Worm (Caenorhabditis elegans): ENCODE data around the gene lips-6.

lips-6 gene

DNA sequence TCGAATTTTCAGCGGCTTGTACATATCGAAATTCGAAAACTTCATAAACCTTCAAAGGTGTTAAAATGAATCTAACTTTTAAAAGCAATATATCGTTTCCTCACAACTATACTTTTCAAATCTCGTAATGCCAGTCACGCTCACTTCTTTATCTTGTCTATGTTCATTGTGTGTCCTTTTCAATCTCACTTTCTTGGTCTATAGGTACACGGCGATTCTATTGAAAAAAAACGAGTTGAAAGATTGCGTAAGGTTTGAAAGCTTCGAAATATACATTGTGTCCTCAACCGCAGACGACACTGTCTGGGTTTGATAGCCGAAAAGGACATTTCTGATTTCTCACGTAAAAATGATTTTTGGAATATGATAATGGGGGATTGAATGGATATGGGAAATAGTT is 3.4 kb upstream of the lips-6 start:
- TF ChIP-seq ama-1 (optimal IDR thresholded peaks at IDR 0.05), result no peak
- no peak for TF ChIP-seq scrt-1 (GFP tag; IDR thresholded peaks at IDR 0.05)

DNA sequence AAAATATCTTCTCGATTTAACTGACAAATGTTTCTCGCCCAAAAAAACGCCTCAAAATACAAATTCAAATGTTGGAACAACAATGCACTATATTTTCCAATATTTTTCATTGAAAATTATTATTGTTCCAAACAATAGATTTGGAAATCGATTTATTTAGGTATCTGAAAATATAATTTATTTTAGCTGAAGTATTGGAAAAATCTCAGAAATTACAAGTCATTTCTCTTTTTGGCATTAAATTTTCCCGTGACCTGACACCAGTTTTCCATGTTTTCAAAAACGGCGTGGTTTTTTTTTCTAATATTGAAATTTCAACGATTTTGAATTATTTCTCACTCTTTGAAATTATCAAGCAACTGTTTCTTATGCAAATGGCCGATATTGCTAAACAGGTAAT is 2.4 kb downstream of the lips-6 start, which contains the start of gene spe-17:
Gene spe-17, plus strand, starts transcription at position 301 of the 400 bp plus-strand sequence.
- no peak for TF ChIP-seq tbx-11 (GFP tag; IDR thresholded peaks at IDR 0.05)
- TF ChIP-seq scrt-1 (GFP tag; IDR thresholded peaks at IDR 0.05), result no peak
- TF ChIP-seq F13C5.2 (tag; optimal IDR thresholded peaks at IDR 0.05), result no peak
- TF ChIP-seq tbx-37 (GFP tag; conservative IDR thresholded peaks at IDR 0.05), result no peak
- TF ChIP-seq ama-1 (optimal IDR thresholded peaks at IDR 0.05), result no peak
- TF ChIP-seq B0310.2 (tag; optimal IDR thresholded peaks at IDR 0.05), result no peak
- no peak for TF ChIP-seq hmg-4 (GFP tag; optimal IDR thresholded peaks at IDR 0.05)
- no peak for TF ChIP-seq hnd-1 (tag; optimal IDR thresholded peaks at IDR 0.05)
- TF ChIP-seq pes-1 (GFP tag; IDR thresholded peaks at IDR 0.05), result no peak
- TF ChIP-seq flt-1 (GFP tag; IDR thresholded peaks at IDR 0.05), result no peak
- no peak for TF ChIP-seq tra-4 (tag; optimal IDR thresholded peaks at IDR 0.05)
- TF ChIP-seq aly-1 (tag; optimal IDR thresholded peaks at IDR 0.05), result no peak
- no peak for TF ChIP-seq ceh-36 (tag; optimal IDR thresholded peaks at IDR 0.05)
- TF ChIP-seq ceh-13 (GFP tag; optimal IDR thresholded peaks at IDR 0.05), result no peak
- TF ChIP-seq sea-1 (GFP tag; conservative IDR thresholded peaks at IDR 0.05), result no peak
- no peak for TF ChIP-seq hmbx-1 (tag; optimal IDR thresholded peaks at IDR 0.05)

DNA sequence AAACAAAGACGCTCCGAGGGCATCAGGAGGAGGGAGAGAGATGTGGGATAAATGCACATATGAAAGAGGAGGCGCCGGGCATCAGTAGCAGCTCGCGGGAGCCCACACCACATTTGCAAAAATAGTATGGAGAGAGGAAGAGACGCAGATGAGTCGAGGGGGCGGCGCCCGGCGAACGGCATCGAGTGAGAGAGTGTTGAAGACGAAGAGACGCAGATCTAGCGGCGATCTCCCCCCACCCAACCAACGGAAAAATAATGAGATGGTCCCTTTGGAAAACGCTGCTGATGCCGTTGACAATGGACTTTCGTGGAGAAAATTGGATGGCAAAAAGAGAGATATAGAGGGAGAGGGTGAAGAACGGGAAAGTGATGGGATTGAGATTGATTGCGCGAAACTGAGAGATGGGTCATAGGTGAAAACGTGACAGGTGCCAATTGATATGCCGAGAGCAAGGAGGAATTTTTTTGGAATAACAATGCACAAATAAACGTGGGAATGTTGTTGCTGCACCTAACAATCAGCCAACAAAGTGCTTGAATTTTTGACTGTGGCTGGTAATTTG is 3.0 kb downstream of the lips-6 start:
- TF ChIP-seq hmg-4 (GFP tag; optimal IDR thresholded peaks at IDR 0.05), result no peak
- no peak for TF ChIP-seq aly-1 (tag; optimal IDR thresholded peaks at IDR 0.05)
- TF ChIP-seq tbx-37 (GFP tag; conservative IDR thresholded peaks at IDR 0.05), result no peak
- TF ChIP-seq ceh-13 (GFP tag; optimal IDR thresholded peaks at IDR 0.05), result no peak
- no peak for TF ChIP-seq ama-1 (optimal IDR thresholded peaks at IDR 0.05)
- TF ChIP-seq tbx-11 (GFP tag; IDR thresholded peaks at IDR 0.05), result no peak
- no peak for TF ChIP-seq pes-1 (GFP tag; IDR thresholded peaks at IDR 0.05)
- no peak for TF ChIP-seq hnd-1 (tag; optimal IDR thresholded peaks at IDR 0.05)
- no peak for TF ChIP-seq flt-1 (GFP tag; IDR thresholded peaks at IDR 0.05)
- TF ChIP-seq scrt-1 (GFP tag; IDR thresholded peaks at IDR 0.05), result no peak
- TF ChIP-seq ets-7 (tag; optimal IDR thresholded peaks at IDR 0.05), result no peak
- no peak for TF ChIP-seq ceh-36 (tag; optimal IDR thresholded peaks at IDR 0.05)
- TF ChIP-seq sea-1 (GFP tag; conservative IDR thresholded peaks at IDR 0.05), result no peak
- TF ChIP-seq tra-4 (tag; optimal IDR thresholded peaks at IDR 0.05), result no peak
- TF ChIP-seq B0310.2 (tag; optimal IDR thresholded peaks at IDR 0.05), result no peak
- TF ChIP-seq F13C5.2 (tag; optimal IDR thresholded peaks at IDR 0.05), result no peak
- TF ChIP-seq hmbx-1 (tag; optimal IDR thresholded peaks at IDR 0.05), result no peak

DNA sequence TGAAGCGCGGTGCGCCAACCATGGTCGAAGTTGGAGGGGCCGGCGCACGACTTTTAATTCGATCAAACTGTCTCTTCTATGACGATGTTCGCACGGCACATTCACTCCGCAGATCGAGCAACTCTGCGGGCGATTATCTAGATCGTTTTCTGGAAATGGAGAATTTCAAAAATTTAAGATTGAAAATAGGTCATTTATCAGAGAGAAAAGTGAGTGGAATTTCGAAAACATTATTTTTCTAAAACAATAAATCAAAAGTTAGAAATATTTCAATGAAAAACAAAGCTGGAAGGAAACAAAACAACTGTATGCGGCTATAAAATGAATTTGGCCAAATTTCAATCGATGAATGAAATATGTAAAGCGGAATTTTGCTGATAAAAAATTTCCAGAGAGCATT is 4.6 kb downstream of the lips-6 start, which contains the start of the genes ZK617.26 and unc-22:
Gene ZK617.26, minus strand, starts transcription at position 101 of the 400 bp plus-strand sequence.
Gene unc-22, minus strand, starts transcription at position 149 of the 400 bp plus-strand sequence.
- TF ChIP-seq tbx-11 (GFP tag; IDR thresholded peaks at IDR 0.05), result no peak
- no peak for TF ChIP-seq sea-1 (GFP tag; conservative IDR thresholded peaks at IDR 0.05)
- TF ChIP-seq ama-1 (optimal IDR thresholded peaks at IDR 0.05), result no peak
- TF ChIP-seq scrt-1 (GFP tag; IDR thresholded peaks at IDR 0.05), result no peak
- TF ChIP-seq pes-1 (GFP tag; IDR thresholded peaks at IDR 0.05), result no peak
- TF ChIP-seq hnd-1 (tag; optimal IDR thresholded peaks at IDR 0.05), result no peak
- no peak for TF ChIP-seq aly-1 (tag; optimal IDR thresholded peaks at IDR 0.05)
- TF ChIP-seq ceh-36 (tag; optimal IDR thresholded peaks at IDR 0.05), result no peak
- no peak for TF ChIP-seq ceh-13 (GFP tag; optimal IDR thresholded peaks at IDR 0.05)
- TF ChIP-seq ets-7 (tag; optimal IDR thresholded peaks at IDR 0.05), result no peak
- TF ChIP-seq hmbx-1 (tag; optimal IDR thresholded peaks at IDR 0.05), result no peak
- TF ChIP-seq flt-1 (GFP tag; IDR thresholded peaks at IDR 0.05), result no peak
- no peak for TF ChIP-seq F13C5.2 (tag; optimal IDR thresholded peaks at IDR 0.05)
- no peak for TF ChIP-seq tbx-37 (GFP tag; conservative IDR thresholded peaks at IDR 0.05)
- TF ChIP-seq tra-4 (tag; optimal IDR thresholded peaks at IDR 0.05), result no peak
- no peak for TF ChIP-seq hmg-4 (GFP tag; optimal IDR thresholded peaks at IDR 0.05)
- TF ChIP-seq B0310.2 (tag; optimal IDR thresholded peaks at IDR 0.05), result no peak

- TF ChIP-seq scrt-1 (GFP tag; IDR thresholded peaks at IDR 0.05) (0 out of 2 replicates have a peak, but pooled peaks have one; percentile 6), tra-4 (tag; optimal IDR thresholded peaks at IDR 0.05) (no peak), tbx-11 (GFP tag; IDR thresholded peaks at IDR 0.05) (no peak), aly-1 (tag; optimal IDR thresholded peaks at IDR 0.05) (no peak), ama-1 (optimal IDR thresholded peaks at IDR 0.05) (no peak), sea-1 (GFP tag; conservative IDR thresholded peaks at IDR 0.05) (no peak), B0310.2 (tag; optimal IDR thresholded peaks at IDR 0.05) (no peak)
Measured at ce11 chrIV:12010377-12010776, 5.1 kb downstream of the lips-6 start.

DNA sequence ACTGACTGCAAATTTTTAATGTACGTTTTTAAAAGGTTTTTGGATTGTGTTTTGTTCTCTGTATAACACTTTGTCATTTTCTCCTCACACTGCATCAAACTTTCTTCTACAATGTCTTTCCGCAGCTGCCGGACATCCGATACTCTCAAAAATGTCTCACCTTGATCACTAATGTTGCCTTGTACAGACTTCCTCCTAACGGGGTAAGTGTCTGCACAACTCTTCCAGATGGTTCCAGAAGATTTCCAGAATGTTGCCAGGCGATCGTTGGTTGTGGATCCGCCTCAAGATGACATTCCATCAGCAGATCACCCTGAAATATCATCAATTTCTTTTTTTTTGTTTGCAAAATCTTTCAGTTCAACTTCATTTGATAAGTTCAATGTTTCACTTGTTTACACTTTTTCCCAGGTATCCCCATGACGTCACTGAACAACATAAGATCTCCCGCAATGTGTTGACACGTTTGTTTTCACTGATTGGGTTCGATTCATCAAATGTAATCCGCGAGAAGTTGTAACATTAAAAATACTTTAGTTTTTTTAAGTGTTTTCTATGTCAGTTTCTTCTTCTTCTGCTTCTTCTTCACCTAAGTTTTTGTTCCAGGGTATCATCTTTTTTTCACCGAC is 6.3 kb downstream of the lips-6 start:
- TF ChIP-seq hmg-4 (GFP tag; optimal IDR thresholded peaks at IDR 0.05) (no peak), hnd-1 (tag; optimal IDR thresholded peaks at IDR 0.05) (no peak), aly-1 (tag; optimal IDR thresholded peaks at IDR 0.05) (no peak), ceh-36 (tag; optimal IDR thresholded peaks at IDR 0.05) (no peak), ama-1 (optimal IDR thresholded peaks at IDR 0.05) (no peak), scrt-1 (GFP tag; IDR thresholded peaks at IDR 0.05) (no peak), ets-7 (tag; optimal IDR thresholded peaks at IDR 0.05) (no peak), F13C5.2 (tag; optimal IDR thresholded peaks at IDR 0.05) (no peak), flt-1 (GFP tag; IDR thresholded peaks at IDR 0.05) (no peak)

DNA sequence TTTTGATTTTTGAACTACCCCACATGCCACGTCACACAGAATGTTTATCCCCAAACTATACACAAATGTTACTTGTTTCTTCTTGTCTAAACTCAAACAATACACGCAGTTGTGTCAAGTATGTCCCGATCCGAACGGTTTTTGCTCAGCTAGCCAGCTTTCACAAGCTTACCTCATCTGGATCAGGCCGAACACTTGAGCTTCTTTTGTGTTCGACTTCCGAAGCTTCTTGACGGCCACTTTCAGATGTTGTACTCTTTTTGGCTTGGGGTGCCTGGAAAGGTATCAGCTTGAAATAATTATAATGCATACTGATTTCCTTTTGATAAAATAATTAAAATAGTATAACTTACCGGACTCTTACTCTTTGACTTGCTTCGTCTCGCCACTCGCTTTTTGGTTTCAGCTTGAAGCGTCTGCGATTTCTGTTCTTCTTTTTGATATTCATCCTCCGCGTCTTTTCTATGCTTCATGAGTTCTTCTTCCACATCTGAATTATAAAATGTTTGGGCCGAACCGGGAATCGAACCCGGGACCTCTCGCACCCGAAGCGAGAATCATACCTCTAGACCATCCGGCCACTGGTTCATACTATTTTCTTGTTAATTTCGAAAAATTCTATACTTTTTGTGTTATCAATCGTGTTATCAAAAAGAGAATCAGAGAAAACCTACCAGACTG is 10.3 kb downstream of the lips-6 start:
- TF ChIP-seq ets-7 (tag; optimal IDR thresholded peaks at IDR 0.05), result no peak
- TF ChIP-seq hmg-4 (GFP tag; optimal IDR thresholded peaks at IDR 0.05), result no peak
- no peak for TF ChIP-seq scrt-1 (GFP tag; IDR thresholded peaks at IDR 0.05)
